Worm (Caenorhabditis elegans): ENCODE results near the gene vha-15.

The vha-15 gene

DNA sequence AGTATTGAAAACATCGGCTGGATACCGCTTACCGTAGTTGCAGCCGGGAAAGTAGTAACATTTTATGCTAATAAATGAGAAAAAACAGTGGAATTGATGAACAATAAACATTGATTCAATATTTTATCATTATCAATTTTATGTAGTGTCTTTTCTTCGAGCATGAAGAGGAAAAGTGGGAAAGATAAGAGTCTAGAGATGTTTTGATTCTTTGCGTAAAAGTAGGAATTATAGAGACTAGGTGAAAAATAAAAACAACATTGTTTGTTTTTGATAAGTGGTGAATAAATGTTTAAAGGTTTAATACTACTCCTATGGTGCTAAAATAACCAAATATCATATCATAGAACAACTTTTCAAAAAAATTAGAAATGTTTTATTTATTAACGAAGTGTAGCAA lies 24.7 kb downstream of the vha-15 start:
- TF ChIP-seq ceh-36 (tag; optimal IDR thresholded peaks at IDR 0.05): no peak
- TF ChIP-seq hmg-4 (GFP tag; optimal IDR thresholded peaks at IDR 0.05): no peak
- no peak for TF ChIP-seq tra-4 (tag; optimal IDR thresholded peaks at IDR 0.05)
- no peak for TF ChIP-seq hnd-1 (tag; optimal IDR thresholded peaks at IDR 0.05)
- TF ChIP-seq ceh-13 (GFP tag; optimal IDR thresholded peaks at IDR 0.05): no peak
- TF ChIP-seq aly-1 (tag; optimal IDR thresholded peaks at IDR 0.05): no peak
- TF ChIP-seq tbx-11 (GFP tag; IDR thresholded peaks at IDR 0.05): no peak
- no peak for TF ChIP-seq F13C5.2 (tag; optimal IDR thresholded peaks at IDR 0.05)
- no peak for TF ChIP-seq scrt-1 (GFP tag; IDR thresholded peaks at IDR 0.05)
- no peak for TF ChIP-seq B0310.2 (tag; optimal IDR thresholded peaks at IDR 0.05)
- TF ChIP-seq tbx-37 (GFP tag; conservative IDR thresholded peaks at IDR 0.05): no peak
- TF ChIP-seq ets-7 (tag; optimal IDR thresholded peaks at IDR 0.05): no peak

DNA sequence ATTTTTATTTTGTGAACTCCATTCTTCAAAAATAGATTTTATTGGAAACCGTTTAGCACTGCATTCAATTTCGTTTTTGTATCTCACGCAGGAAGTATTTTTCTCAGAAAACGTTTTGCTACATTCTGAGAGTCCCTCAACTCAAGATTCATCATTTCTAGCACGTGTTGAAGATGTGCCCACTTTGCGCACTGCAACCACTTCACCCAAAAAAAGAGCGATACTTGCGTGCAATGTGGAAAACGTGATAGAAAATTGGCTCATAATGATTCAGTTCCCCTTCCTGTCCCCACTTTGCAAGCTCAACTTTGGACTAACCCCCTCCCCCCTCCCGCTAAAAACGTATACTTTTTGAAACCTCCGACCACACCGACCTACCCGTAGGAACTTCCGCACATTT lies 27.4 kb downstream of the vha-15 start:
- no peak for TF ChIP-seq tbx-37 (GFP tag; conservative IDR thresholded peaks at IDR 0.05)
- no peak for TF ChIP-seq B0310.2 (tag; optimal IDR thresholded peaks at IDR 0.05)
- TF ChIP-seq flt-1 (GFP tag; IDR thresholded peaks at IDR 0.05): no peak
- no peak for TF ChIP-seq hnd-1 (tag; optimal IDR thresholded peaks at IDR 0.05)
- no peak for TF ChIP-seq hmg-4 (GFP tag; optimal IDR thresholded peaks at IDR 0.05)
- no peak for TF ChIP-seq aly-1 (tag; optimal IDR thresholded peaks at IDR 0.05)
- TF ChIP-seq sea-1 (GFP tag; conservative IDR thresholded peaks at IDR 0.05): no peak
- TF ChIP-seq ets-7 (tag; optimal IDR thresholded peaks at IDR 0.05): no peak

DNA sequence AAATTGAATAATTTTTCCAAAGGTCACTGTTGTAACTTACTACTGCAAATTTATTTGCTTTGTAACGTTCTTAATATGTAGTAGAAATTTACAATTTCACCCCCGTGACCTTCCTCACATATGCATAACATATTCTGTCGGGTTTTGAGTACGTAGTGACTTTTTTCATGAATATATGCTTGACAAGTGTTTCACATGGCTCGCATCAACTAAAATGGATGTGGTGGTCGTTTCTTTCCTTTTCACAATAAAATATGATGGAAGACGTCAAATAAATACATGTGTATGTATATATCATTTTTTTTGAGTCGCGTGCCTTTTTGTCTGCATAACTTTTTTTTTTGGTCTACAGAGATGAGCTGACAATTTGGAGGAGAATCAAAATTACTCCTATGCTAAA lies 28.7 kb downstream of the vha-15 start:
- TF ChIP-seq pes-1 (GFP tag; IDR thresholded peaks at IDR 0.05): no peak
- TF ChIP-seq ceh-36 (tag; optimal IDR thresholded peaks at IDR 0.05): no peak
- TF ChIP-seq F13C5.2 (tag; optimal IDR thresholded peaks at IDR 0.05): no peak
- TF ChIP-seq sea-1 (GFP tag; conservative IDR thresholded peaks at IDR 0.05): no peak
- no peak for TF ChIP-seq ceh-13 (GFP tag; optimal IDR thresholded peaks at IDR 0.05)
- no peak for TF ChIP-seq tbx-37 (GFP tag; conservative IDR thresholded peaks at IDR 0.05)

DNA sequence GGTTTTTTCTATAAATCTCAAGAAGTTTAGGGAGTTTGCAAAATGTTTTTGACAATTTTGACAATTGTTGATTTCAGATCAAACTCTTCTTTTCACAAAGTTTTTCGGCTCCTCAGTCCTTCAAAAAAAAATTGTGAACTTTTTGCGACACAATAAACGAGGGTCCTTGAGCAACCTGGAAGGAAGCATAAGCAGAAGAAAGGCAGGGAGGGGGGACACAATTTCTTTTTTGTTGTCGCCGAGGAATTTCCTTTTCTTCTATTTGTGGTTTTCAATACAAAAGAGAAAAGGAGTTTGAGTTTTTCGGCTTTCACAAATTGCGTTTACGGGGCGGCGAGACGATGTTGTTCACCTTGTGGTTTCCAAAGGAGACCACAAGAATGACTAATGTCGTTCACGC lies 29.1 kb downstream of the vha-15 start:
- TF ChIP-seq hmg-4 (GFP tag; optimal IDR thresholded peaks at IDR 0.05) (no peak), ets-7 (tag; optimal IDR thresholded peaks at IDR 0.05) (no peak), tra-4 (tag; optimal IDR thresholded peaks at IDR 0.05) (no peak), hmbx-1 (tag; optimal IDR thresholded peaks at IDR 0.05) (no peak), sea-1 (GFP tag; conservative IDR thresholded peaks at IDR 0.05) (no peak), B0310.2 (tag; optimal IDR thresholded peaks at IDR 0.05) (no peak), scrt-1 (GFP tag; IDR thresholded peaks at IDR 0.05) (no peak), pes-1 (GFP tag; IDR thresholded peaks at IDR 0.05) (no peak), tbx-11 (GFP tag; IDR thresholded peaks at IDR 0.05) (no peak)

DNA sequence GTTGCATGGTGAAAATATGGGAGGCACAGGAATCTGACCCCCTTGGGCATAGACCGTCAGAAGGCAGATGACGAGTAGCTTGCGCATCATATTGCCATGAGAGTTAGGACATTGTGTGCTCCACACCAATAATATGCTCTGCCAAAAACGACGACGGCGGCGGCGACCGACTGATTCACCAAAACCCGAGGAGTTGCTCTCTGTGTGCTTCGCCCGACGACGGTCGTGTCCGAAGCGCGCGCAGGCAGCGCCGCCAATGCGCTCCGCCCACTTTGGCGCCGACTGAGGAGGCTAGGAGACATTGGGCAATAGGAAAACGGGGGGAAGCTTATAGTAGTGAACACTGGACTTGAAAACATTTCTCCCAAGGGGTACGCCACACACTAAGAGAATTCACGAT lies 30.2 kb downstream of the vha-15 start, which contains the start of gene AH9.6:
Gene AH9.6 (minus strand): TSS at position 183 of the 400 bp plus-strand sequence.
- TF ChIP-seq sea-1 (GFP tag; conservative IDR thresholded peaks at IDR 0.05) (no peak), F13C5.2 (tag; optimal IDR thresholded peaks at IDR 0.05) (no peak), tra-4 (tag; optimal IDR thresholded peaks at IDR 0.05) (no peak), B0310.2 (tag; optimal IDR thresholded peaks at IDR 0.05) (no peak), pes-1 (GFP tag; IDR thresholded peaks at IDR 0.05) (no peak), hmbx-1 (tag; optimal IDR thresholded peaks at IDR 0.05) (no peak), hnd-1 (tag; optimal IDR thresholded peaks at IDR 0.05) (no peak), scrt-1 (GFP tag; IDR thresholded peaks at IDR 0.05) (no peak), aly-1 (tag; optimal IDR thresholded peaks at IDR 0.05) (no peak), ceh-13 (GFP tag; optimal IDR thresholded peaks at IDR 0.05) (no peak), ceh-36 (tag; optimal IDR thresholded peaks at IDR 0.05) (no peak), ama-1 (optimal IDR thresholded peaks at IDR 0.05) (no peak), tbx-11 (GFP tag; IDR thresholded peaks at IDR 0.05) (no peak), hmg-4 (GFP tag; optimal IDR thresholded peaks at IDR 0.05) (no peak), tbx-37 (GFP tag; conservative IDR thresholded peaks at IDR 0.05) (no peak), ets-7 (tag; optimal IDR thresholded peaks at IDR 0.05) (no peak), flt-1 (GFP tag; IDR thresholded peaks at IDR 0.05) (no peak)

DNA sequence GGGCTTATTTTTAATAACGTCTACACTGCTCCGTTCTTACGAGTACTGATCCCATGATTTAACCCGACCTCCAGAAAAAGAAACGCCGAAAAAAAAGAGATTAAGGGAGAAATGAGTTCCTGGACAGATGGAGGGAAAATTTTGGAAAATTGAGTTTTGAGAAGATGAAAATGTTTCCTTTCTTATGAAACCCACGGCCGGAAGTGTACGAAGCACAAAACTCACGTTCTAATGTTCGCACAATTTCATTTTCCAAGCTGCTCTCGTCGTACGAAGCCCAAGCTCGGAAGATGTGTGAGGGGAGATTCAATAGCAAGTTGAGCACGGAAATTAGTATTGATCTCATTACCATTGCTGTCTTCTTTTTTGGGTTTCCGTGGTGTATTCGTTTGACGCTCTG lies 33.7 kb downstream of the vha-15 start:
- TF ChIP-seq F13C5.2 (tag; optimal IDR thresholded peaks at IDR 0.05) (no peak), ama-1 (optimal IDR thresholded peaks at IDR 0.05) (no peak)

DNA sequence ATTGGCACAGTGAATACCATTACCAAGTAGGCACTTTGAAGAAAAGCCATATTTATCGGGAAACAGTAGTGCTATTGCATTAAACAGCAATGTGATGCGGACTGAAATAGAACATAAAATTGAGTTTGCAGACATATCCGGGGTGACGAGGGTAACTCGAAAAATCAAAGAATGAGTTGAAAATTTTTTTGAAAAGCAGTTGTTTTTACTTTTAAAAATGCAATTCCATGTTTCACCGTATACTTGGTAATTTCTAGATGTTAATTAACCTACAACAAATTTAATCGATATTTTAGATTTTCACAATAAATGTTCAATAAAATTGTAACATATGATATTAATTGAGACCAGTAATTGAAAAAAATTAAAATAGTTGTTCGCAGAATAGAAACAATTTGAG lies 36.5 kb downstream of the vha-15 start, which contains the start of gene AH9.4:
Gene AH9.4 (minus strand): TSS at position 101 of the 400 bp plus-strand sequence.
- no peak for TF ChIP-seq flt-1 (GFP tag; IDR thresholded peaks at IDR 0.05)
- TF ChIP-seq ama-1 (optimal IDR thresholded peaks at IDR 0.05): no peak
- TF ChIP-seq aly-1 (tag; optimal IDR thresholded peaks at IDR 0.05): no peak
- no peak for TF ChIP-seq pes-1 (GFP tag; IDR thresholded peaks at IDR 0.05)
- TF ChIP-seq tbx-37 (GFP tag; conservative IDR thresholded peaks at IDR 0.05): no peak
- no peak for TF ChIP-seq hnd-1 (tag; optimal IDR thresholded peaks at IDR 0.05)
- TF ChIP-seq hmbx-1 (tag; optimal IDR thresholded peaks at IDR 0.05): no peak
- no peak for TF ChIP-seq B0310.2 (tag; optimal IDR thresholded peaks at IDR 0.05)
- no peak for TF ChIP-seq ceh-13 (GFP tag; optimal IDR thresholded peaks at IDR 0.05)

DNA sequence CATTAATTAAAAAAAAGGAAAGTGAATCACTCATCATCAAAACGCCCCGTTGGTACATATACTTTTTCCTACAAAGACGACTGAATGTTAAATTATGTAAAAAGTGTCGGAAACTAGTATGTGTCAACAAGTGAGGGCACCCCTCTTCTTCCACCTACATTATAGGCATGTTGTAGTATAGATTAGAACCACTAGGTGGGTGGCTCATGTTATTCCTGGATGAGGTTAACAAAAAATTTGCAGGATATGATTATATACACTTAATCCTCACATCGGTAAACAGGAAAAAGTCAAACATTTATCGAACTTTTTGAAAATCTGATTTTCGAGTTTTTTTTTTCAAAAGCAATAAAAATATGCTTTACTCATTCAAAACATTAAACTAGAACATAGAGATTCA lies 38.3 kb downstream of the vha-15 start:
- TF ChIP-seq tbx-37 (GFP tag; conservative IDR thresholded peaks at IDR 0.05): no peak
- TF ChIP-seq ceh-13 (GFP tag; optimal IDR thresholded peaks at IDR 0.05): no peak
- no peak for TF ChIP-seq B0310.2 (tag; optimal IDR thresholded peaks at IDR 0.05)
- TF ChIP-seq aly-1 (tag; optimal IDR thresholded peaks at IDR 0.05): no peak
- TF ChIP-seq ets-7 (tag; optimal IDR thresholded peaks at IDR 0.05): no peak
- no peak for TF ChIP-seq tbx-11 (GFP tag; IDR thresholded peaks at IDR 0.05)
- no peak for TF ChIP-seq pes-1 (GFP tag; IDR thresholded peaks at IDR 0.05)
- TF ChIP-seq ceh-36 (tag; optimal IDR thresholded peaks at IDR 0.05): no peak

DNA sequence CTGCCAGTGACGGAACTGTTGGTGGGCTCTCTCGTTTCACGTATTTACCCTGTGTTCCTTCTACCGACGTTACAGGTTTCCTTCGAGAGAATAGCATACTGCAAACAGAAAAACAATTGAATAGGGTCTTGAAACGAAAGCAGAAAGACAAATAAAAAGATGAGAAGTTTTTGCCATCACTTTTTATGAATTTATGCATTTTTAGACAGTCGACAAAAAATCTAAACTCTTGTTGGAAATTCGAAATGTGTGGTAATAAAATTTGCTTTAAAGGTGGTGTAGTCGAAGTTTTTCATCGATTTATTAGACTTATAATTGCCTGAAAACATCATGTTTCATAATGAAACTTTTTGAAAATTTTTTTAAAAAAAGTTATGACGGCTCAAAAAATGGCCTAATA lies 49.4 kb downstream of the vha-15 start, which contains the start of gene sav-1:
Gene sav-1 (minus strand): TSS at position 101 of the 400 bp plus-strand sequence.
- TF ChIP-seq hmbx-1 (tag; optimal IDR thresholded peaks at IDR 0.05) (no peak), aly-1 (tag; optimal IDR thresholded peaks at IDR 0.05) (no peak), ets-7 (tag; optimal IDR thresholded peaks at IDR 0.05) (no peak), ama-1 (optimal IDR thresholded peaks at IDR 0.05) (no peak), F13C5.2 (tag; optimal IDR thresholded peaks at IDR 0.05) (no peak), hmg-4 (GFP tag; optimal IDR thresholded peaks at IDR 0.05) (no peak), flt-1 (GFP tag; IDR thresholded peaks at IDR 0.05) (no peak)

Data from whole organism, early embryonic.